Fruit fly (Drosophila melanogaster) S2 (cell line): ENCODE results near the gene Edem1.

Source experiments
- CG8478 ChIP-seq: fragments of >200 bp; optimal IDR thresholded peaks from 2 replicates; lab custom pipeline; 2018
- CTCF ChIP-seq, 2 experiments: fragments of >200 bp; optimal IDR thresholded peaks; 2 replicates each; lab custom pipeline; 2018

DNA sequence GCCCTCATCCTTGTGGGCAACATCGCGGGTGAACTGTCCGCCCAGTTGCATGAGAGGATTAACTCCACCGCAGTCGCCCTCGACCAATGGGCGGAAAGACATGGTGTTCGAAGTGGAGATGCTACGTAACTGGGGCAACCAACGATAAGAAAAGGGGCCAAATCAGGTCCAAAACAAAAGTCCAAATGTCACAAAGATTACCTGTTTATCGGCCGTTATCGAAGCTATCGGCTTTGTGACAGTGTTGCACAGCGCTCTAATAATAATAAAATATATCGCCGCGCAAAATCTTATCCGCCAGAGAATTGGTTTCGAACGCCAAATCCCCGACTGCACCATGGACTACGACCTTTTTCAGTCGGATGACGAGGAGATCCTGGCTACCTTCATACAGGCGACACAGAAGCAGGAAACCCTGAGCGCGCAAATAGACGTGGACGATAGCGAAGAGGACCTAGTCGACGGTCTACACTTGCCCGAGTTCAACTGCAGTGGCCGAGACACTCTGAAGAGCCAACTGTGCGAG, 40.0 kb downstream of the Edem1 start, which contains the start of the genes CG14803 and Pex5:
- no peak for TF ChIP-seq CG8478 (lab: Kevin White, UChicago)
- no peak for TF ChIP-seq CTCF (optimal IDR thresholded peaks at IDR 0.05; lab: Kevin White, UChicago)
